Worm (Caenorhabditis elegans) whole organism, early embryonic: ENCODE data around the gene spp-21.

Experiments
- aly-1 ChIP-seq: sonication (generic microtip); optimal IDR thresholded peaks from 2 replicates; lab custom pipeline; 2016; ENCODE audit warnings: missing genetic modification characterization, missing compliant biosample characterization
- ama-1 ChIP-seq: fragments of 150-350 bp; optimal IDR thresholded peaks from 2 replicates; lab custom pipeline; 2014
- hmbx-1 ChIP-seq: sonication (generic microtip); optimal IDR thresholded peaks from 2 replicates; lab custom pipeline; 2016; ENCODE audit warnings: mild to moderate bottlenecking, missing genetic modification characterization, missing compliant biosample characterization
- hmg-4 ChIP-seq: fragments of 200-800 bp; sonication (Bioruptor generic); optimal IDR thresholded peaks from 2 replicates; lab custom pipeline; 2018; ENCODE audit warnings: mild to moderate bottlenecking, missing genetic modification characterization, missing compliant biosample characterization
- pes-1 ChIP-seq: fragments of 200-800 bp; sonication (Bioruptor generic); IDR thresholded peaks from 2 replicates; pipeline ENCODE4 v1.3.6; 2022; ENCODE audit warnings: missing genetic modification reagents, missing genetic modification characterization, missing compliant biosample characterization
- tra-4 ChIP-seq: sonication (generic microtip); optimal IDR thresholded peaks from 2 replicates; lab custom pipeline; 2017; ENCODE audit warnings: missing genetic modification characterization, missing compliant biosample characterization

ce11 chrX:11478758-11479157 lies 11.2 kb upstream of the spp-21 start:
- no peak for TF ChIP-seq pes-1 (GFP tag; lab: Robert Waterston, UW)
- no peak for TF ChIP-seq ama-1 (lab: Kevin White, UChicago)
- no peak for TF ChIP-seq hmbx-1 (tag; lab: Kevin White, UChicago)
- TF ChIP-seq hmg-4 (GFP tag; lab: Kevin White, UChicago) = no peak
- TF ChIP-seq aly-1 (tag; lab: Kevin White, UChicago) = no peak
- no peak for TF ChIP-seq tra-4 (tag; lab: Kevin White, UChicago)
